Worm (Caenorhabditis elegans) whole organism, L4 larva: ENCODE measurements around the gene srx-21.

Source experiments
- F44E2.7 ChIP-seq: fragments of 200-800 bp; sonication (Bioruptor generic); IDR thresholded peaks from 2 replicates; pipeline ENCODE4 v2.1.2; 2022; ENCODE audit warnings: missing genetic modification characterization, missing compliant biosample characterization
- R02D3.7 ChIP-seq: fragments of 150-350 bp; sonication (generic microtip); optimal IDR thresholded peaks from 3 replicates; lab custom pipeline; 2014; ENCODE audit warnings: missing biosample characterization, missing genetic modification characterization
- T26A8.4 ChIP-seq: fragments of 200-800 bp; sonication (Bioruptor generic); IDR thresholded peaks from 2 replicates; pipeline ENCODE4 v1.3.6; 2022; ENCODE audit warnings: missing genetic modification characterization, missing compliant biosample characterization
- Y105C5A.15 ChIP-seq: fragments of 200-800 bp; sonication (Bioruptor generic); IDR thresholded peaks from 2 replicates; pipeline ENCODE4 v1.3.6; 2022; ENCODE audit warnings: missing genetic modification characterization, missing compliant biosample characterization
- Y48G9A.11 ChIP-seq: fragments of 200-800 bp; sonication (Bioruptor generic); IDR thresholded peaks from 2 replicates; pipeline ENCODE4 v1.3.6; 2022; ENCODE audit warnings: missing genetic modification reagents, missing genetic modification characterization, missing compliant biosample characterization
- Y5F2A.4 ChIP-seq: fragments of 200-800 bp; sonication (Bioruptor generic); optimal IDR thresholded peaks from 2 replicates; lab custom pipeline; 2018; ENCODE audit warnings: mild to moderate bottlenecking, missing genetic modification characterization, missing compliant biosample characterization
- Y75B8A.6 ChIP-seq: fragments of 200-800 bp; sonication (Bioruptor generic); IDR thresholded peaks from 2 replicates; pipeline ENCODE4 v1.3.6; 2022; ENCODE audit warnings: missing genetic modification reagents, missing genetic modification characterization, missing compliant biosample characterization
- ZK546.5 ChIP-seq, 2 experiments: sonication (generic microtip); optimal IDR thresholded peaks; 2 replicates each; lab custom pipeline; 2017; ENCODE audit warnings: missing biosample characterization in 2 of 2, missing genetic modification characterization in 2 of 2
- aha-1 ChIP-seq: fragments of 150-350 bp; peaks from one replicate; lab custom pipeline; 2014; ENCODE audit warnings: missing biosample characterization, missing genetic modification characterization
- ama-1 ChIP-seq: fragments of 150-350 bp; optimal IDR thresholded peaks from 2 replicates; lab custom pipeline; 2014; ENCODE audit warnings: inconsistent platforms, mixed read lengths
- arid-1 ChIP-seq: fragments of 200-800 bp; sonication (Bioruptor generic); conservative IDR thresholded peaks from 2 replicates; pipeline ENCODE4 v1.3.6; 2022; ENCODE audit warnings: missing genetic modification reagents, missing genetic modification characterization, missing compliant biosample characterization
- ceh-28 ChIP-seq: fragments of 150-350 bp; optimal IDR thresholded peaks from 2 replicates; lab custom pipeline; 2014; ENCODE audit warnings: missing biosample characterization, missing genetic modification reagents, missing genetic modification characterization
- ceh-44 ChIP-seq: fragments of 200-800 bp; sonication (Bioruptor generic); IDR thresholded peaks from 2 replicates; pipeline ENCODE4 v1.3.6; 2022; ENCODE audit warnings: missing genetic modification reagents, missing genetic modification characterization, missing compliant biosample characterization
- ceh-82 ChIP-seq: sonication (generic microtip); optimal IDR thresholded peaks from 2 replicates; lab custom pipeline; 2017; ENCODE audit warnings: missing biosample characterization, missing genetic modification characterization
- daf-12 ChIP-seq: fragments of 150-350 bp; optimal IDR thresholded peaks from 2 replicates; lab custom pipeline; 2014; ENCODE audit warnings: missing biosample characterization, missing genetic modification reagents, missing genetic modification characterization
- daf-16 ChIP-seq, 3 experiments: sonication (generic microtip); optimal IDR thresholded peaks; 2 replicates each; lab custom pipeline; 2016 to 2017; ENCODE audit warnings: missing genetic modification characterization in 3 of 3, missing genetic modification reagents in 3 of 3, mild to moderate bottlenecking in 2 of 3, missing compliant biosample characterization in 2 of 3, missing biosample characterization in 1 of 3, moderate library complexity in 1 of 3
- dmd-6 ChIP-seq: fragments of 200-800 bp; sonication (Bioruptor generic); IDR thresholded peaks from 2 replicates; pipeline ENCODE4 v1.3.6; 2022; ENCODE audit warnings: missing genetic modification reagents, missing genetic modification characterization, missing compliant biosample characterization
- dpl-1 ChIP-seq: fragments of 150-350 bp; optimal IDR thresholded peaks from 2 replicates; lab custom pipeline; 2014; ENCODE audit warnings: missing biosample characterization, missing genetic modification reagents, missing genetic modification characterization
- egl-43 ChIP-seq: fragments of 200-800 bp; sonication (Bioruptor generic); IDR thresholded peaks from 2 replicates; pipeline ENCODE4 v1.3.6; 2022; ENCODE audit warnings: missing genetic modification reagents, missing genetic modification characterization, missing compliant biosample characterization
- fkh-10 ChIP-seq: fragments of 150-350 bp; optimal IDR thresholded peaks from 2 replicates; lab custom pipeline; 2014; ENCODE audit warnings: missing biosample characterization, missing genetic modification reagents, missing genetic modification characterization
- hmg-1.1 ChIP-seq: fragments of 200-800 bp; sonication (Bioruptor generic); IDR thresholded peaks from 2 replicates; pipeline ENCODE4 v1.3.6; 2022; ENCODE audit warnings: missing genetic modification reagents, missing genetic modification characterization, missing compliant biosample characterization
- jun-1 ChIP-seq: fragments of 150-350 bp; optimal IDR thresholded peaks from 2 replicates; lab custom pipeline; 2014; ENCODE audit warnings: missing biosample characterization, missing genetic modification reagents, missing genetic modification characterization
- lin-1 ChIP-seq: fragments of 200-800 bp; sonication (Bioruptor generic); IDR thresholded peaks from 2 replicates; pipeline ENCODE4 v1.3.6; 2022; ENCODE audit warnings: missing genetic modification reagents, missing genetic modification characterization, missing compliant biosample characterization
- lin-38 ChIP-seq: fragments of 200-800 bp; sonication (Bioruptor generic); IDR thresholded peaks from 2 replicates; pipeline ENCODE4 v1.3.6; 2022; ENCODE audit warnings: missing genetic modification reagents, missing genetic modification characterization, missing compliant biosample characterization
- lin-39 ChIP-seq: fragments of 150-350 bp; optimal IDR thresholded peaks from 2 replicates; lab custom pipeline; 2014; ENCODE audit warnings: missing biosample characterization, missing genetic modification reagents, missing genetic modification characterization
- lir-3 ChIP-seq: sonication (generic microtip); optimal IDR thresholded peaks from 2 replicates; lab custom pipeline; 2016; ENCODE audit warnings: mild to moderate bottlenecking, missing genetic modification characterization, missing compliant biosample characterization
- madf-9 ChIP-seq: fragments of 200-800 bp; sonication (Bioruptor generic); conservative IDR thresholded peaks from 2 replicates; pipeline ENCODE4 v1.3.6; 2022; ENCODE audit warnings: missing genetic modification reagents, missing genetic modification characterization, missing compliant biosample characterization
- mdl-1 ChIP-seq, 2 experiments: fragments of 150-350 bp in 1 of 2; sonication (generic microtip) in 1 of 2; optimal IDR thresholded peaks; 2 replicates each; lab custom pipeline; 2014 to 2017; ENCODE audit warnings: missing biosample characterization in 2 of 2, missing genetic modification characterization in 2 of 2
- mes-2 ChIP-seq: sonication (generic microtip); optimal IDR thresholded peaks from 2 replicates; lab custom pipeline; 2016; ENCODE audit warnings: missing genotype, mild to moderate bottlenecking, missing genetic modification characterization, missing compliant biosample characterization; ENCODE audit not compliant: poor library complexity, severe bottlenecking
- nhr-10 ChIP-seq: fragments of 150-350 bp; optimal IDR thresholded peaks from 2 replicates; lab custom pipeline; 2014; ENCODE audit warnings: missing biosample characterization, missing genetic modification characterization
- nhr-111 ChIP-seq: fragments of 200-800 bp; sonication (Bioruptor generic); optimal IDR thresholded peaks from 2 replicates; lab custom pipeline; 2018; ENCODE audit warnings: mild to moderate bottlenecking, missing genetic modification characterization, missing compliant biosample characterization
- nhr-237 ChIP-seq: sonication (generic microtip); optimal IDR thresholded peaks from 2 replicates; lab custom pipeline; 2017; ENCODE audit warnings: missing biosample characterization, missing genetic modification characterization
- nhr-25 ChIP-seq: sonication (generic microtip); optimal IDR thresholded peaks from 2 replicates; lab custom pipeline; 2017; ENCODE audit warnings: missing genetic modification characterization, mild to moderate bottlenecking, missing compliant biosample characterization, antibody characterized with exemption, moderate library complexity, borderline replicate concordance; ENCODE audit not compliant: insufficient read depth
- nhr-42 ChIP-seq: fragments of 200-800 bp; sonication (Bioruptor generic); IDR thresholded peaks from 2 replicates; pipeline ENCODE4 v1.3.6; 2022; ENCODE audit warnings: missing genetic modification characterization, missing compliant biosample characterization
- nhr-6 ChIP-seq: fragments of 150-350 bp; optimal IDR thresholded peaks from 2 replicates; lab custom pipeline; 2014; ENCODE audit warnings: missing biosample characterization, missing genetic modification characterization
- php-3 ChIP-seq: fragments of 200-800 bp; sonication (Bioruptor generic); IDR thresholded peaks from 2 replicates; pipeline ENCODE4 v1.3.6; 2022; ENCODE audit warnings: missing genetic modification reagents, missing genetic modification characterization, missing compliant biosample characterization
- saeg-2 ChIP-seq: fragments of 200-800 bp; sonication (Bioruptor generic); IDR thresholded peaks from 2 replicates; pipeline ENCODE4 v1.3.6; 2022; ENCODE audit warnings: missing genetic modification reagents, missing genetic modification characterization, missing compliant biosample characterization
- set-16 ChIP-seq: fragments of 200-800 bp; sonication (Bioruptor generic); IDR thresholded peaks from 2 replicates; pipeline ENCODE4 v1.3.6; 2022; ENCODE audit warnings: missing genetic modification reagents, missing genetic modification characterization, missing compliant biosample characterization
- spr-1 ChIP-seq: sonication (generic microtip); optimal IDR thresholded peaks from 2 replicates; lab custom pipeline; 2016; ENCODE audit warnings: mild to moderate bottlenecking, missing genetic modification characterization, missing compliant biosample characterization
- tra-1 ChIP-seq: fragments of 200-800 bp; sonication (Bioruptor generic); IDR thresholded peaks from 2 replicates; pipeline ENCODE4 v1.3.6; 2022; ENCODE audit warnings: missing genetic modification reagents, missing genetic modification characterization, missing compliant biosample characterization
- unc-130 ChIP-seq: sonication (generic microtip); optimal IDR thresholded peaks from 2 replicates; lab custom pipeline; 2016; ENCODE audit warnings: missing genetic modification reagents, missing genetic modification characterization, missing compliant biosample characterization
- zip-11 ChIP-seq: fragments of 200-800 bp; sonication (Bioruptor generic); IDR thresholded peaks from 2 replicates; pipeline ENCODE4 v1.3.6; 2022; ENCODE audit warnings: missing genetic modification characterization, missing compliant biosample characterization
- ztf-11 ChIP-seq: fragments of 150-350 bp; optimal IDR thresholded peaks from 2 replicates; lab custom pipeline; 2014; ENCODE audit warnings: missing biosample characterization, missing genetic modification characterization

srx-21 gene

ce11 chrV:724946-725806 is 48.3 kb downstream of the srx-21 start (continued):
- no peak for TF ChIP-seq ZK546.5 (tag; optimal IDR thresholded peaks at IDR 0.05; lab: Kevin White, UChicago)
- no peak for TF ChIP-seq saeg-2 (GFP tag; lab: Robert Waterston, UW)
- peak; percentile 62 for TF ChIP-seq mes-2 (tag; lab: Kevin White, UChicago)
- no peak for TF ChIP-seq set-16
- TF ChIP-seq Y105C5A.15 (GFP tag; lab: Robert Waterston, UW): no peak
- TF ChIP-seq ztf-11: no peak
- no peak for TF ChIP-seq ceh-82
- TF ChIP-seq ceh-28 (tag; lab: Kevin White, UChicago): no peak
- no peak for TF ChIP-seq daf-12
- no peak for TF ChIP-seq dmd-6 (GFP tag; lab: Robert Waterston, UW)
- no peak for TF ChIP-seq R02D3.7 (tag; lab: Kevin White, UChicago)
- TF ChIP-seq lir-3 (tag; lab: Kevin White, UChicago): no peak
- no peak for TF ChIP-seq dpl-1
- TF ChIP-seq nhr-10 (tag; lab: Kevin White, UChicago): no peak
- TF ChIP-seq lin-38: no peak
- TF ChIP-seq arid-1: 0 out of 2 replicates have a peak, but pooled peaks have one; percentile 12
- TF ChIP-seq nhr-111 (GFP tag; lab: Kevin White, UChicago): no peak
- no peak for TF ChIP-seq egl-43 (GFP tag; lab: Robert Waterston, UW)
- no peak for TF ChIP-seq Y48G9A.11
- TF ChIP-seq spr-1 (tag; lab: Kevin White, UChicago): no peak
- TF ChIP-seq Y75B8A.6 (GFP tag; lab: Robert Waterston, UW): no peak
- no peak for TF ChIP-seq tra-1 (GFP tag; lab: Robert Waterston, UW)
- TF ChIP-seq unc-130 (GFP tag; lab: Kevin White, UChicago): no peak
- no peak for TF ChIP-seq lin-1 (GFP tag; lab: Robert Waterston, UW)
- no peak for TF ChIP-seq ceh-44 (GFP tag; lab: Robert Waterston, UW)
- TF ChIP-seq nhr-6 (tag; lab: Kevin White, UChicago): peak; percentile 49
- no peak for TF ChIP-seq nhr-237
- no peak for TF ChIP-seq hmg-1.1 (GFP tag; lab: Robert Waterston, UW)
- TF ChIP-seq lin-39 (tag; lab: Kevin White, UChicago): no peak
- peak in 1 of 2 experiments; percentile 4 for TF ChIP-seq mdl-1 (tag; optimal IDR thresholded peaks at IDR 0.05; lab: Kevin White, UChicago)
- no peak for TF ChIP-seq fkh-10 (GFP tag; lab: Kevin White, UChicago)
- TF ChIP-seq, all 104 proteins: peak for 16

DNA sequence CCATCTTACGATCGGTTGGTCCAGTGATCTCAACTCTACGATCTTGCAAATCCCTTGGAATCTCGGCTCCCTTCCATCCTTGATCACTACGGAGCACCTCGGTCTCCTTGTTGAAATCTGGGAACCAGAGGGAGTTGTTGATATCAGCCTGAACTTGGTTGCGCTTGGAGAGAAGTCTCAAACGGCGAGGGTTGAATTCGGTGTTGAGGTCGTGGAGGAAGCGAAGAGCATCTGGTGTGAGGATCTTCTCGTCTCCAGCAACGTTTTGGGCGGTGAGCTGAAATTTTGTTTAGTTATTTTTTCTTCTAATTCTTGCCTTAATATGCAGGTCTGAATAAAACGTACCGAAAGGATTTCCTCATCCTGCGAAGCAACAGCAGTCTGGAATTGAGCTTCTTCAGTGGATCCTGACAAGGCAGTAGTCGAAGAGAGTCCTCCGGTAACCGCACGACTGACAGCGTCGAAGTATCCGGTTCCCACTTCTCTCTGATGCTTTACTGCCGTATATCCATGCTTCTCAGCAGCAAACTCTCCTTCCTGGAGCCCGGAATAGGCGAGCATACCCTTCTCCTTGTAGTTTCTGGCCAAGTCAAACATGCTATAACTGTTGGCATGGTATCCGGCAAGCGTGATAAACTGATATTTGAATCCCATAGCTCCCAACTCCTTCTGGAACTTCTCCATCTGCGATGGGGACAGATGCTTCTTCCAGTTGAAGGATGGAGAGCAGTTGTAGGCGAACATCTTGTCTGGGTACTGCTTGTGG is 49.2 kb downstream of the srx-21 start:
- TF ChIP-seq php-3 (no peak), nhr-25 (tag; lab: Kevin White, UChicago) (peak; percentile 2), F44E2.7 (GFP tag; lab: Robert Waterston, UW) (0 out of 2 replicates have a peak, but pooled peaks have one; percentile 46), ama-1 (lab: Kevin White, UChicago) (peak; percentile 93), aha-1 (tag; lab: Kevin White, UChicago) (peak; percentile 96), zip-11 (GFP tag; lab: Robert Waterston, UW) (0 out of 2 replicates have a peak, but pooled peaks have one; percentile 29), nhr-237 (no peak), Y5F2A.4 (no peak), T26A8.4 (GFP tag; lab: Robert Waterston, UW) (peak; percentile 58; the same call in 1 of the 2 replicates), madf-9 (GFP tag; lab: Robert Waterston, UW) (0 out of 2 replicates have a peak, but pooled peaks have one; percentile 3), nhr-42 (GFP tag; lab: Robert Waterston, UW) (0 out of 2 replicates have a peak, but pooled peaks have one; percentile 28), daf-16 (GFP tag; optimal IDR thresholded peaks at IDR 0.05; lab: Kevin White, UChicago) (no peak), daf-16 (tag; optimal IDR thresholded peaks at IDR 0.05; lab: Kevin White, UChicago) (peak; percentile 62), ceh-44 (GFP tag; lab: Robert Waterston, UW) (no peak), jun-1 (peak; percentile 36)
